Fruit fly (Drosophila melanogaster) whole organism, pupa: ENCODE measurements around the gene CG15891.

ENCODE experiments used
- CG12605 ChIP-seq: fragments of 200-800 bp; sonication (Bioruptor generic); IDR thresholded peaks from 2 replicates; pipeline ENCODE4 v1.3.6; 2022; ENCODE audit warnings: missing biosample characterization, missing genetic modification characterization
- CG13204 ChIP-seq: fragments of 200-800 bp; sonication (Bioruptor generic); optimal IDR thresholded peaks from 2 replicates; lab custom pipeline; 2018; ENCODE audit warnings: missing biosample characterization, mild to moderate bottlenecking, missing genetic modification characterization, moderate library complexity
- CG17806 ChIP-seq: fragments of 200-800 bp; sonication (Bioruptor generic); optimal IDR thresholded peaks from 2 replicates; lab custom pipeline; 2018; ENCODE audit warnings: missing biosample characterization, mild to moderate bottlenecking, missing genetic modification characterization, moderate library complexity
- CG32121 ChIP-seq: fragments of 200-800 bp; sonication (Bioruptor generic); IDR thresholded peaks from 2 replicates; pipeline ENCODE4 v1.3.6; 2022; ENCODE audit warnings: missing biosample characterization, missing genetic modification characterization
- CG4496 ChIP-seq: fragments of 200-800 bp; sonication (Bioruptor generic); IDR thresholded peaks from 3 replicates; pipeline ENCODE4 v1.3.6; 2022; ENCODE audit warnings: missing biosample characterization, missing genetic modification characterization
- CG8159 ChIP-seq: fragments of 200-800 bp; sonication (Bioruptor generic); optimal IDR thresholded peaks from 3 replicates; lab custom pipeline; 2018; ENCODE audit warnings: missing biosample characterization, mild to moderate bottlenecking, missing genetic modification characterization, moderate library complexity
- CG9948 ChIP-seq: fragments of 200-800 bp; sonication (Bioruptor generic); optimal IDR thresholded peaks from 2 replicates; lab custom pipeline; 2018; ENCODE audit warnings: missing biosample characterization, mild to moderate bottlenecking, missing genetic modification characterization, moderate library complexity
- D1 ChIP-seq: fragments of 200-800 bp; sonication (Bioruptor generic); optimal IDR thresholded peaks from 2 replicates; lab custom pipeline; 2018; ENCODE audit warnings: missing biosample characterization, mild to moderate bottlenecking, missing genetic modification characterization, moderate library complexity
- EcR ChIP-seq: fragments of 200-800 bp; sonication (Bioruptor generic); optimal IDR thresholded peaks from 3 replicates; lab custom pipeline; 2019; ENCODE audit warnings: missing biosample characterization, missing genetic modification characterization, mild to moderate bottlenecking, moderate library complexity, missing genetic modification reagents
- Pif1B ChIP-seq: fragments of 200-800 bp; sonication (Bioruptor generic); optimal IDR thresholded peaks from 3 replicates; lab custom pipeline; 2016; ENCODE audit warnings: missing biosample characterization, missing genetic modification characterization
- rn ChIP-seq: fragments of 200-800 bp; sonication (Bioruptor generic); IDR thresholded peaks from 2 replicates; pipeline ENCODE4 v1.3.6; 2022; ENCODE audit warnings: missing biosample characterization, missing genetic modification characterization

dm6 chrX:6303675-6304074, 8.5 kb upstream of the CG15891 start, which contains the start of gene CG3823:
- TF ChIP-seq CG12605 (GFP tag; lab: Robert Waterston, UW) = no peak
- TF ChIP-seq EcR (GFP tag; lab: Kevin White, UChicago) = no peak
- no peak for TF ChIP-seq CG9948
- no peak for TF ChIP-seq CG32121
- TF ChIP-seq CG13204 (GFP tag; lab: Kevin White, UChicago) = no peak
- TF ChIP-seq rn = no peak
- TF ChIP-seq CG8159 (tag; lab: Kevin White, UChicago) = no peak
- TF ChIP-seq CG17806 (tag; lab: Kevin White, UChicago) = no peak
- no peak for TF ChIP-seq Pif1B
- no peak for TF ChIP-seq CG4496 (GFP tag; lab: Robert Waterston, UW)
- TF ChIP-seq D1 = no peak
